Worm (Caenorhabditis elegans): ENCODE data around the gene cpz-2.

cpz-2 gene

ce11 chrV:13411225-13411991, 30.4 kb downstream of the cpz-2 start:
- TF ChIP-seq ceh-83 (GFP tag; optimal IDR thresholded peaks at IDR 0.05), result no peak
- no peak for TF ChIP-seq nhr-28 (tag; optimal IDR thresholded peaks at IDR 0.05)
- TF ChIP-seq pha-4 (tag; optimal IDR thresholded peaks at IDR 0.05), result no peak
- TF ChIP-seq ceh-39 (tag; optimal IDR thresholded peaks at IDR 0.05), result no peak
- TF ChIP-seq nhr-2 (tag; optimal IDR thresholded peaks at IDR 0.05), result no peak
- TF ChIP-seq nhr-76 (tag; optimal IDR thresholded peaks at IDR 0.05), result no peak
- TF ChIP-seq sem-2 (GFP tag; optimal IDR thresholded peaks at IDR 0.05), result no peak
- no peak for TF ChIP-seq unc-120 (tag; optimal IDR thresholded peaks at IDR 0.05; ENCODE audit: poor library complexity, severe bottlenecking)

- TF ChIP-seq tbx-8 (GFP tag; optimal IDR thresholded peaks at IDR 0.05) (no peak), mep-1 (tag; optimal IDR thresholded peaks at IDR 0.05) (no peak), ceh-83 (GFP tag; optimal IDR thresholded peaks at IDR 0.05) (no peak)
These were observed 31.0 kb downstream of the cpz-2 start for ce11 chrV:13411992-13412298.

ce11 chrV:13413301-13413700, 32.3 kb downstream of the cpz-2 start:
- TF ChIP-seq sem-2 (GFP tag; optimal IDR thresholded peaks at IDR 0.05) (no peak), elt-3 (tag; optimal IDR thresholded peaks at IDR 0.05) (peak; percentile 46), blmp-1 (tag; optimal IDR thresholded peaks at IDR 0.05) (peak; percentile 57), unc-120 (tag; optimal IDR thresholded peaks at IDR 0.05; ENCODE audit: poor library complexity, severe bottlenecking) (no peak), ham-2 (GFP tag; optimal IDR thresholded peaks at IDR 0.05) (no peak), nhr-237 (tag; optimal IDR thresholded peaks at IDR 0.05) (no peak), mab-5 (tag; optimal IDR thresholded peaks at IDR 0.05) (no peak), lsy-2 (tag; optimal IDR thresholded peaks at IDR 0.05) (no peak), elt-1 (tag; optimal IDR thresholded peaks at IDR 0.05; ENCODE audit: borderline replicate concordance, insufficient read depth) (peak; percentile 82)

ce11 chrV:13414585-13414984, 33.6 kb downstream of the cpz-2 start, which contains the start of gene cut-2:
Gene cut-2 (plus strand): TSS chrV:13414949.
- TF ChIP-seq drap-1 (GFP tag; optimal IDR thresholded peaks at IDR 0.05) (no peak), blmp-1 (tag; optimal IDR thresholded peaks at IDR 0.05) (peak; percentile 41), elt-1 (tag; optimal IDR thresholded peaks at IDR 0.05; ENCODE audit: borderline replicate concordance, insufficient read depth) (peak; percentile 71)

ce11 chrV:13415462-13415861, 34.5 kb downstream of the cpz-2 start:
- TF ChIP-seq nhr-12 (tag; optimal IDR thresholded peaks at IDR 0.05) (no peak), lin-32 (GFP tag; optimal IDR thresholded peaks at IDR 0.05) (no peak), nhr-237 (tag; optimal IDR thresholded peaks at IDR 0.05) (no peak), zip-8 (tag; optimal IDR thresholded peaks at IDR 0.05) (no peak), pha-4 (tag; optimal IDR thresholded peaks at IDR 0.05) (no peak), ceh-43 (GFP tag; optimal IDR thresholded peaks at IDR 0.05) (peak; percentile 6), nhr-2 (tag; optimal IDR thresholded peaks at IDR 0.05) (no peak), blmp-1 (tag; optimal IDR thresholded peaks at IDR 0.05) (no peak), ceh-83 (GFP tag; optimal IDR thresholded peaks at IDR 0.05) (peak; percentile 31), ham-2 (GFP tag; optimal IDR thresholded peaks at IDR 0.05) (no peak), drap-1 (GFP tag; optimal IDR thresholded peaks at IDR 0.05) (no peak), elt-1 (tag; optimal IDR thresholded peaks at IDR 0.05; ENCODE audit: borderline replicate concordance, insufficient read depth) (no peak), lin-13 (tag; optimal IDR thresholded peaks at IDR 0.05) (no peak)

- no peak for TF ChIP-seq blmp-1 (tag; optimal IDR thresholded peaks at IDR 0.05)
- no peak for TF ChIP-seq snpc-4 (tag; optimal IDR thresholded peaks at IDR 0.05)
- no peak for TF ChIP-seq ceh-39 (tag; optimal IDR thresholded peaks at IDR 0.05)
- TF ChIP-seq nhr-2 (tag; optimal IDR thresholded peaks at IDR 0.05), result no peak
- TF ChIP-seq flh-1 (GFP tag; optimal IDR thresholded peaks at IDR 0.05), result no peak
- no peak for TF ChIP-seq nhr-237 (tag; optimal IDR thresholded peaks at IDR 0.05)
- TF ChIP-seq ztf-11 (tag; optimal IDR thresholded peaks at IDR 0.05), result no peak
- TF ChIP-seq elt-1 (tag; optimal IDR thresholded peaks at IDR 0.05; ENCODE audit: borderline replicate concordance, insufficient read depth), result no peak
- TF ChIP-seq ces-1 (GFP tag; optimal IDR thresholded peaks at IDR 0.05), result no peak
- TF ChIP-seq unc-62 (GFP tag; optimal IDR thresholded peaks at IDR 0.05), result no peak
- no peak for TF ChIP-seq hlh-1 (tag; optimal IDR thresholded peaks at IDR 0.05)
- TF ChIP-seq zip-8 (tag; optimal IDR thresholded peaks at IDR 0.05), result no peak
- no peak for TF ChIP-seq nhr-28 (tag; optimal IDR thresholded peaks at IDR 0.05)
- TF ChIP-seq mep-1 (tag; optimal IDR thresholded peaks at IDR 0.05), result no peak
- TF ChIP-seq elt-3 (tag; optimal IDR thresholded peaks at IDR 0.05), result no peak
- no peak for TF ChIP-seq tbx-8 (GFP tag; optimal IDR thresholded peaks at IDR 0.05)
- TF ChIP-seq sem-2 (GFP tag; optimal IDR thresholded peaks at IDR 0.05), result no peak
- no peak for TF ChIP-seq cnd-1 (tag; optimal IDR thresholded peaks at IDR 0.05)
These were observed 35.1 kb downstream of the cpz-2 start for ce11 chrV:13416076-13416475.
